Fruit fly (Drosophila melanogaster): Measurements from ENCODE around the gene CG17568.

CG17568 gene

dm6 chr2L:19163143-19163974 is 18.1 kb downstream of the CG17568 start:
- TF ChIP-seq fd96Ca (GFP tag; IDR thresholded peaks at IDR 0.05): peak; percentile 28; the same call in 1 of the 3 replicates
- peak; percentile 22 for TF ChIP-seq CG14655 (GFP tag; optimal IDR thresholded peaks at IDR 0.05)
- TF ChIP-seq EcR (GFP tag; optimal IDR thresholded peaks at IDR 0.05): peak; percentile 82
- TF ChIP-seq CG8159 (tag; optimal IDR thresholded peaks at IDR 0.05): peak; percentile 28
- no peak for TF ChIP-seq Pif1A (GFP tag; optimal IDR thresholded peaks at IDR 0.05)
- TF ChIP-seq CG4496 (GFP tag; IDR thresholded peaks at IDR 0.05): peak; percentile 53
- peak; percentile 32 for TF ChIP-seq CG13204 (GFP tag; optimal IDR thresholded peaks at IDR 0.05)
- no peak for TF ChIP-seq CG34367 (tag; optimal IDR thresholded peaks at IDR 0.05)
- no peak for TF ChIP-seq CG10348 (GFP tag; IDR thresholded peaks at IDR 0.05)
- TF ChIP-seq CG8301 (tag; optimal IDR thresholded peaks at IDR 0.05): peak; percentile 2
- TF ChIP-seq rn (GFP tag; IDR thresholded peaks at IDR 0.05): no peak
- TF ChIP-seq CG17806 (tag; optimal IDR thresholded peaks at IDR 0.05): no peak
- TF ChIP-seq gl (tag; optimal IDR thresholded peaks at IDR 0.05): no peak
- TF ChIP-seq Ets98B (GFP tag; IDR thresholded peaks at IDR 0.05): peak; percentile 30
- TF ChIP-seq D1 (tag; optimal IDR thresholded peaks at IDR 0.05): no peak
- TF ChIP-seq CG15710 (tag; optimal IDR thresholded peaks at IDR 0.05): no peak
- no peak for TF ChIP-seq Snoo (tag; optimal IDR thresholded peaks at IDR 0.05)
- TF ChIP-seq CG12605 (GFP tag; IDR thresholded peaks at IDR 0.05): no peak
- TF ChIP-seq CG32121 (GFP tag; IDR thresholded peaks at IDR 0.05): peak; percentile 23; the same call in 1 of the 2 replicates
- TF ChIP-seq Pif1B (GFP tag; optimal IDR thresholded peaks at IDR 0.05): no peak
- peak; percentile 19 for TF ChIP-seq CG9948 (tag; optimal IDR thresholded peaks at IDR 0.05)

dm6 chr2L:19162330-19163100 is 19.0 kb downstream of the CG17568 start:
- no peak for TF ChIP-seq gl (tag; optimal IDR thresholded peaks at IDR 0.05)
- TF ChIP-seq CG4496 (GFP tag; IDR thresholded peaks at IDR 0.05): peak; percentile 27; the same call in 1 of the 3 replicates
- no peak for TF ChIP-seq CG10348 (GFP tag; IDR thresholded peaks at IDR 0.05)
- TF ChIP-seq Snoo (tag; optimal IDR thresholded peaks at IDR 0.05): peak; percentile 54
- TF ChIP-seq D1 (tag; optimal IDR thresholded peaks at IDR 0.05): no peak
- TF ChIP-seq fd96Ca (GFP tag; IDR thresholded peaks at IDR 0.05): no peak
- TF ChIP-seq CG8159 (tag; optimal IDR thresholded peaks at IDR 0.05): peak; percentile 35
- TF ChIP-seq CG32121 (GFP tag; IDR thresholded peaks at IDR 0.05): no peak
- TF ChIP-seq CG13204 (GFP tag; optimal IDR thresholded peaks at IDR 0.05): no peak
- peak; percentile 43 for TF ChIP-seq Pif1A (GFP tag; optimal IDR thresholded peaks at IDR 0.05)
- TF ChIP-seq CG8301 (tag; optimal IDR thresholded peaks at IDR 0.05): peak; percentile 57
- TF ChIP-seq EcR (GFP tag; optimal IDR thresholded peaks at IDR 0.05): peak; percentile 6
- no peak for TF ChIP-seq CG12605 (GFP tag; IDR thresholded peaks at IDR 0.05)
- no peak for TF ChIP-seq Ets98B (GFP tag; IDR thresholded peaks at IDR 0.05)
- peak; percentile 60 for TF ChIP-seq CG14655 (GFP tag; optimal IDR thresholded peaks at IDR 0.05)
- TF ChIP-seq CG34367 (tag; optimal IDR thresholded peaks at IDR 0.05): peak; percentile 57
- TF ChIP-seq CG17806 (tag; optimal IDR thresholded peaks at IDR 0.05): peak; percentile 45
- TF ChIP-seq CG15710 (tag; optimal IDR thresholded peaks at IDR 0.05): peak; percentile 49
- TF ChIP-seq Pif1B (GFP tag; optimal IDR thresholded peaks at IDR 0.05): peak; percentile 68
- TF ChIP-seq rn (GFP tag; IDR thresholded peaks at IDR 0.05): peak; percentile 43; the same call in 1 of the 2 replicates
- TF ChIP-seq CG9948 (tag; optimal IDR thresholded peaks at IDR 0.05): peak; percentile 52

DNA sequence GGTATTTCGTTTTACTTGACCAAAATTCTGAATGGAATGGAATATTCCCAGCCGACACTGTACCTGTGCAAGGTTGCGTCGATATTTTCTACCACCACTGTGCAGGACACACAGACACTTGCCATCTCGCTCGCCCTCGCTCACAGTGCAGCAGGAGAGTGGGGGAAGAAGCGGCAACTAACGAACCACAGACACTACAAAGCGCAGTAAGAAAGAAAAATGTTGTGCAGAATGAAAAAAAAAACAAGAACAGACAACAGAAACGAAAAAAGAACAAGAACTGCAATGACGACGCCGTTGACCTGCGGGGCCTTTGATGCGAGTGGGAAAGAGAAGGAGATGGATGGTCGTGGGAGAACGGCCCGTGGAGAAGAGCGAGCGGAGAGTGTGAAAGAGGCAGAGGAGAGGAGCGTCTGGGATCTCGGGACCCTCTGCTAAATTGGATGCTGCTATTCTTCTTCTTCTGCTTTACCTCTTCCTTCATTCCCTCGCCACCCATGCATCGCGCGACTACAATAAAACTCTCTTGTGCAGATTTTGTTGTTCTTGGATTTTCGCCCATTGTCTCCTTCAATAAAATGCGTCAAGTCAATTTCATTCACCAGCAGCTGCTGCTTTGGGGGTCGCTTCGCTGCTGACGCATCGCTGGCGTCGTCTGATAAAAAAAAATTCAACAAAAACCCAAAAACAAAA is 20.0 kb downstream of the CG17568 start:
- TF ChIP-seq CG14655 (GFP tag; optimal IDR thresholded peaks at IDR 0.05) (peak; percentile 70), Ets98B (GFP tag; IDR thresholded peaks at IDR 0.05) (peak; percentile 51), Pif1A (GFP tag; optimal IDR thresholded peaks at IDR 0.05) (peak; percentile 83), D1 (tag; optimal IDR thresholded peaks at IDR 0.05) (peak; percentile 65), CG8301 (tag; optimal IDR thresholded peaks at IDR 0.05) (peak; percentile 60), CG15710 (tag; optimal IDR thresholded peaks at IDR 0.05) (peak; percentile 94), gl (tag; optimal IDR thresholded peaks at IDR 0.05) (peak; percentile 97), Snoo (tag; optimal IDR thresholded peaks at IDR 0.05) (peak; percentile 90), CG13204 (GFP tag; optimal IDR thresholded peaks at IDR 0.05) (peak; percentile 99), fd96Ca (GFP tag; IDR thresholded peaks at IDR 0.05) (peak; percentile 79), CG8159 (tag; optimal IDR thresholded peaks at IDR 0.05) (peak; percentile 84), CG10348 (GFP tag; IDR thresholded peaks at IDR 0.05) (no peak), CG9948 (tag; optimal IDR thresholded peaks at IDR 0.05) (peak; percentile 81), EcR (GFP tag; optimal IDR thresholded peaks at IDR 0.05) (peak; percentile 99), Pif1B (GFP tag; optimal IDR thresholded peaks at IDR 0.05) (peak; percentile 84), rn (GFP tag; IDR thresholded peaks at IDR 0.05) (peak; percentile 64), CG32121 (GFP tag; IDR thresholded peaks at IDR 0.05) (peak; percentile 38; the same call in 1 of the 2 replicates), CG34367 (tag; optimal IDR thresholded peaks at IDR 0.05) (peak; percentile 92), CG12605 (GFP tag; IDR thresholded peaks at IDR 0.05) (peak; percentile 88), CG4496 (GFP tag; IDR thresholded peaks at IDR 0.05) (peak; percentile 81; the same call in 2 of the 3 replicates), CG17806 (tag; optimal IDR thresholded peaks at IDR 0.05) (peak; percentile 78)
